Fruit fly (Drosophila melanogaster) whole organism, embryonic: Measurements from ENCODE around the gene OtopLc.

Source experiments
- Asciz ChIP-seq: fragments of 200-800 bp; sonication (Bioruptor generic); optimal IDR thresholded peaks from 2 replicates; lab custom pipeline; 2017; ENCODE audit warnings: missing biosample characterization, mild to moderate bottlenecking, missing genetic modification characterization, missing genetic modification reagents
- B-H1 ChIP-seq: fragments of 200-800 bp; sonication (Bioruptor generic); IDR thresholded peaks from 3 replicates; pipeline ENCODE4 v1.3.6; 2022; ENCODE audit warnings: missing biosample characterization, missing genetic modification characterization
- CG10274 ChIP-seq: fragments of 200-800 bp; sonication (Bioruptor generic); optimal IDR thresholded peaks from 3 replicates; lab custom pipeline; 2017; ENCODE audit warnings: missing biosample characterization, mild to moderate bottlenecking, missing genetic modification characterization
- CG10543 ChIP-seq: fragments of 200-800 bp; sonication (Bioruptor generic); optimal IDR thresholded peaks from 3 replicates; lab custom pipeline; 2017; ENCODE audit warnings: missing biosample characterization, mild to moderate bottlenecking, missing genetic modification characterization, moderate library complexity
- CG11560 ChIP-seq: fragments of 200-800 bp; sonication (Bioruptor generic); IDR thresholded peaks from 3 replicates; pipeline ENCODE4 v1.3.6; 2022; ENCODE audit warnings: missing biosample characterization, missing genetic modification characterization
- CG12071 ChIP-seq: fragments of 200-800 bp; sonication (Bioruptor generic); optimal IDR thresholded peaks from 3 replicates; lab custom pipeline; 2018; ENCODE audit warnings: missing biosample characterization, mild to moderate bottlenecking, missing genetic modification characterization
- CG12104 ChIP-seq: fragments of 200-800 bp; sonication (Bioruptor generic); optimal IDR thresholded peaks from 3 replicates; lab custom pipeline; 2016; ENCODE audit warnings: missing biosample characterization, missing genetic modification characterization
- CG12659 ChIP-seq: fragments of 200-800 bp; sonication (Bioruptor generic); optimal IDR thresholded peaks from 3 replicates; lab custom pipeline; 2017; ENCODE audit warnings: mild to moderate bottlenecking, missing biosample characterization, missing genetic modification reagents, missing genetic modification characterization
- CG12769 ChIP-seq: fragments of 200-800 bp; sonication (Bioruptor generic); optimal IDR thresholded peaks from 2 replicates; lab custom pipeline; 2019; ENCODE audit warnings: missing biosample characterization, mild to moderate bottlenecking, missing genetic modification characterization, moderate library complexity
- CG16863 ChIP-seq: fragments of 200-800 bp; sonication (Bioruptor generic); optimal IDR thresholded peaks from 3 replicates; lab custom pipeline; 2016; ENCODE audit warnings: missing biosample characterization, missing genetic modification characterization
- CG18619 ChIP-seq: fragments of 200-800 bp; sonication (Bioruptor generic); optimal IDR thresholded peaks from 3 replicates; lab custom pipeline; 2017; ENCODE audit warnings: missing biosample characterization, mild to moderate bottlenecking, missing genetic modification characterization
- CG2129 ChIP-seq: fragments of 200-800 bp; sonication (Bioruptor generic); IDR thresholded peaks from 2 replicates; pipeline ENCODE4 v1.3.6; 2022; ENCODE audit warnings: missing biosample characterization, missing genetic modification characterization; ENCODE audit not compliant: partially characterized antibody
- CG2712 ChIP-seq: fragments of 200-800 bp; optimal IDR thresholded peaks from 3 replicates; lab custom pipeline; 2019; ENCODE audit warnings: missing biosample characterization, mild to moderate bottlenecking, missing genetic modification characterization, moderate library complexity
- CG33213 ChIP-seq: fragments of 200-800 bp; sonication (Bioruptor generic); optimal IDR thresholded peaks from 3 replicates; lab custom pipeline; 2016; ENCODE audit warnings: missing biosample characterization, missing genetic modification characterization
- CG34376 ChIP-seq: fragments of 200-800 bp; sonication (Bioruptor generic); optimal IDR thresholded peaks from 2 replicates; lab custom pipeline; 2018; ENCODE audit warnings: missing biosample characterization, mild to moderate bottlenecking, missing genetic modification characterization
- CG4282 ChIP-seq: fragments of 200-800 bp; sonication (Bioruptor generic); optimal IDR thresholded peaks from 2 replicates; lab custom pipeline; 2016; ENCODE audit warnings: missing biosample characterization, missing genetic modification characterization
- CG6272 ChIP-seq: fragments of 200-800 bp; sonication (Bioruptor generic); IDR thresholded peaks from 2 replicates; pipeline ENCODE4 v1.3.6; 2022; ENCODE audit warnings: missing biosample characterization, missing genetic modification characterization
- CG7786 ChIP-seq: fragments of 200-800 bp; sonication (Bioruptor generic); optimal IDR thresholded peaks from 2 replicates; lab custom pipeline; 2016; ENCODE audit warnings: missing biosample characterization, missing genetic modification characterization
- CG9727 ChIP-seq: fragments of 200-800 bp; sonication (Bioruptor generic); optimal IDR thresholded peaks from 3 replicates; lab custom pipeline; 2017; ENCODE audit warnings: missing biosample characterization, mild to moderate bottlenecking, missing genetic modification characterization
- Dbx ChIP-seq: fragments of 200-800 bp; sonication (Bioruptor generic); IDR thresholded peaks from 3 replicates; pipeline ENCODE4 v1.3.6; 2022; ENCODE audit warnings: missing biosample characterization, missing genetic modification characterization
- Lhr ChIP-seq: fragments of 200-800 bp; sonication (Bioruptor generic); optimal IDR thresholded peaks from 3 replicates; lab custom pipeline; 2017; ENCODE audit warnings: mild to moderate bottlenecking, missing biosample characterization, missing genetic modification reagents, missing genetic modification characterization
- NC2α ChIP-seq: fragments of 200-800 bp; sonication (Bioruptor generic); optimal IDR thresholded peaks from 2 replicates; lab custom pipeline; 2016; ENCODE audit warnings: missing biosample characterization, missing genetic modification characterization
- Nf-YB ChIP-seq: fragments of 200-800 bp; sonication (Bioruptor generic); optimal IDR thresholded peaks from 3 replicates; lab custom pipeline; 2019; ENCODE audit warnings: missing biosample characterization, mild to moderate bottlenecking, missing genetic modification characterization, moderate library complexity
- Ptx1 ChIP-seq: fragments of 200-800 bp; sonication (Bioruptor generic); IDR thresholded peaks from 2 replicates; pipeline ENCODE4 v1.3.6; 2022; ENCODE audit warnings: missing biosample characterization, missing genetic modification characterization
- Sin3A ChIP-seq: fragments of >200 bp; optimal IDR thresholded peaks from 2 replicates; lab custom pipeline; 2018
- Six4 ChIP-seq: fragments of 200-800 bp; sonication (Bioruptor generic); optimal IDR thresholded peaks from 2 replicates; lab custom pipeline; 2016; ENCODE audit warnings: missing biosample characterization, missing genetic modification characterization
- Sox102F ChIP-seq: fragments of 200-800 bp; sonication (Bioruptor generic); optimal IDR thresholded peaks from 2 replicates; lab custom pipeline; 2018; ENCODE audit warnings: missing biosample characterization, mild to moderate bottlenecking, missing genetic modification characterization, moderate library complexity
- Usf ChIP-seq: fragments of 200-800 bp; sonication (Bioruptor generic); optimal IDR thresholded peaks from 2 replicates; lab custom pipeline; 2017; ENCODE audit warnings: missing genotype, missing biosample characterization, missing genetic modification characterization
- ac ChIP-seq: fragments of 200-800 bp; sonication (Bioruptor generic); optimal IDR thresholded peaks from 3 replicates; lab custom pipeline; 2017; ENCODE audit warnings: missing biosample characterization, mild to moderate bottlenecking, missing genetic modification characterization
- ato ChIP-seq: fragments of 200-800 bp; sonication (Bioruptor generic); IDR thresholded peaks from 2 replicates; pipeline ENCODE4 v1.3.6; 2022; ENCODE audit warnings: missing biosample characterization, missing genetic modification characterization; ENCODE audit not compliant: partially characterized antibody
- bab2 ChIP-seq: fragments of 200-800 bp; sonication (Bioruptor generic); optimal IDR thresholded peaks from 2 replicates; lab custom pipeline; 2016; ENCODE audit warnings: missing biosample characterization, missing genetic modification characterization
- bcd ChIP-seq: fragments of 200-800 bp; sonication (Bioruptor generic); optimal IDR thresholded peaks from 2 replicates; lab custom pipeline; 2017; ENCODE audit warnings: missing biosample characterization, mild to moderate bottlenecking, missing genetic modification characterization
- btn ChIP-seq: fragments of 200-800 bp; sonication (Bioruptor generic); optimal IDR thresholded peaks from 2 replicates; lab custom pipeline; 2016; ENCODE audit warnings: missing biosample characterization, missing genetic modification characterization
- cad ChIP-seq: fragments of >200 bp; optimal IDR thresholded peaks from 2 replicates; lab custom pipeline; 2017; ENCODE audit warnings: missing biosample characterization, missing genetic modification characterization
- chn ChIP-seq: fragments of 200-800 bp; sonication (Bioruptor generic); optimal IDR thresholded peaks from 2 replicates; lab custom pipeline; 2016; ENCODE audit warnings: missing biosample characterization, missing genetic modification characterization
- da ChIP-seq: fragments of 200-800 bp; sonication (Bioruptor generic); optimal IDR thresholded peaks from 2 replicates; lab custom pipeline; 2016; ENCODE audit warnings: missing biosample characterization, missing genetic modification characterization
- ems ChIP-seq: fragments of 200-800 bp; sonication (Bioruptor generic); optimal IDR thresholded peaks from 3 replicates; lab custom pipeline; 2016; ENCODE audit warnings: missing biosample characterization, missing genetic modification characterization
- esg ChIP-seq: fragments of 200-800 bp; sonication (Bioruptor generic); conservative IDR thresholded peaks from 2 replicates; pipeline ENCODE4 v1.3.6; 2022; ENCODE audit warnings: missing biosample characterization, missing genetic modification characterization
- ewg ChIP-seq: fragments of 200-800 bp; sonication (Bioruptor generic); optimal IDR thresholded peaks from 3 replicates; lab custom pipeline; 2017; ENCODE audit warnings: mild to moderate bottlenecking, missing biosample characterization, missing genetic modification reagents, missing genetic modification characterization
- eyg ChIP-seq: fragments of 200-800 bp; sonication (Bioruptor generic); optimal IDR thresholded peaks from 3 replicates; lab custom pipeline; 2016; ENCODE audit warnings: missing biosample characterization, missing genetic modification characterization
- gce ChIP-seq: fragments of 200-800 bp; sonication (Bioruptor generic); IDR thresholded peaks from 3 replicates; pipeline ENCODE4 v1.3.6; 2022; ENCODE audit warnings: missing biosample characterization, missing genetic modification characterization
- gem ChIP-seq: fragments of 200-800 bp; sonication (Bioruptor generic); optimal IDR thresholded peaks from 2 replicates; lab custom pipeline; 2019; ENCODE audit warnings: missing biosample characterization, mild to moderate bottlenecking, missing genetic modification characterization, moderate library complexity
- h ChIP-seq: fragments of >200 bp; optimal IDR thresholded peaks from 2 replicates; lab custom pipeline; 2017
- lilli ChIP-seq: fragments of 200-800 bp; sonication (Bioruptor generic); optimal IDR thresholded peaks from 3 replicates; lab custom pipeline; 2016; ENCODE audit warnings: missing biosample characterization, missing genetic modification characterization
- maf-S ChIP-seq: fragments of 200-800 bp; sonication (Bioruptor generic); optimal IDR thresholded peaks from 2 replicates; lab custom pipeline; 2016; ENCODE audit warnings: missing biosample characterization, missing genetic modification characterization
- nmo ChIP-seq: fragments of 200-800 bp; sonication (Bioruptor generic); optimal IDR thresholded peaks from 2 replicates; lab custom pipeline; 2018; ENCODE audit warnings: missing biosample characterization, mild to moderate bottlenecking, missing genetic modification characterization, moderate library complexity
- otp ChIP-seq: fragments of 200-800 bp; sonication (Bioruptor generic); IDR thresholded peaks from 3 replicates; pipeline ENCODE4, ENCODE4 v1.3.6; 2022; ENCODE audit warnings: missing biosample characterization, missing genetic modification characterization
- p53 ChIP-seq: fragments of 200-800 bp; sonication (Bioruptor generic); optimal IDR thresholded peaks from 2 replicates; lab custom pipeline; 2016; ENCODE audit warnings: missing biosample characterization, missing genetic modification characterization
- tap ChIP-seq: fragments of 200-800 bp; optimal IDR thresholded peaks from 3 replicates; lab custom pipeline; 2019; ENCODE audit warnings: missing biosample characterization, mild to moderate bottlenecking, missing genetic modification characterization, moderate library complexity
- z ChIP-seq: fragments of 200-800 bp; sonication (Bioruptor generic); IDR thresholded peaks from 3 replicates; pipeline ENCODE4 v1.3.6; 2022; ENCODE audit warnings: missing biosample characterization, missing genetic modification characterization
- zf30C ChIP-seq: fragments of 200-800 bp; sonication (Bioruptor generic); optimal IDR thresholded peaks from 3 replicates; lab custom pipeline; 2018; ENCODE audit warnings: missing biosample characterization, mild to moderate bottlenecking, missing genetic modification characterization

OtopLc gene

dm6 chrX:5689417-5690215, 27.0 kb upstream of the OtopLc start, which contains the start of the genes PGAP1 and cv (continued):
- TF ChIP-seq ems (GFP tag; lab: Kevin White, UChicago) (peak; percentile 10), B-H1 (GFP tag; lab: Robert Waterston, UW) (no peak), Asciz (GFP tag; lab: Kevin White, UChicago) (no peak), NC2α (no peak), ac (GFP tag; lab: Kevin White, UChicago) (no peak), bab2 (GFP tag; lab: Kevin White, UChicago) (no peak), CG34376 (GFP tag; lab: Kevin White, UChicago) (no peak), Lhr (GFP tag; lab: Kevin White, UChicago) (peak; percentile 12), chn (GFP tag; lab: Kevin White, UChicago) (no peak), tap (no peak), CG4282 (no peak), Nf-YB (no peak), maf-S (GFP tag; lab: Kevin White, UChicago) (no peak), bcd (GFP tag; lab: Kevin White, UChicago) (no peak), CG2129 (GFP tag; lab: Robert Waterston, UW) (peak; percentile 58), CG12104 (GFP tag; lab: Kevin White, UChicago) (no peak), esg (GFP tag; lab: Robert Waterston, UW) (no peak), CG6272 (GFP tag; lab: Robert Waterston, UW) (no peak), p53 (GFP tag; lab: Kevin White, UChicago) (no peak), z (no peak), CG16863 (peak; percentile 99), ewg (GFP tag; lab: Kevin White, UChicago) (no peak), zf30C (GFP tag; lab: Kevin White, UChicago) (no peak), CG18619 (GFP tag; lab: Kevin White, UChicago) (no peak), ato (GFP tag; lab: Robert Waterston, UW) (peak; percentile 79), Six4 (GFP tag; lab: Kevin White, UChicago) (no peak), CG12769 (tag; lab: Kevin White, UChicago) (no peak), Sox102F (GFP tag; lab: Kevin White, UChicago) (peak; percentile 14), CG10274 (no peak), h (no peak), CG12071 (no peak), CG2712 (peak; percentile 47), da (GFP tag; lab: Kevin White, UChicago) (no peak), Ptx1 (no peak), cad (no peak), btn (GFP tag; lab: Kevin White, UChicago) (no peak), Dbx (no peak), CG12659 (peak; percentile 36), nmo (GFP tag; lab: Kevin White, UChicago) (peak; percentile 45), Sin3A (lab: Kevin White, UChicago) (no peak), gem (tag; lab: Kevin White, UChicago) (no peak), eyg (GFP tag; lab: Kevin White, UChicago) (no peak), lilli (GFP tag; lab: Kevin White, UChicago) (peak; percentile 58), gce (GFP tag; lab: Robert Waterston, UW) (no peak), CG11560 (peak; percentile 96), CG33213 (GFP tag; lab: Kevin White, UChicago) (no peak), CG7786 (GFP tag; lab: Kevin White, UChicago) (no peak), CG9727 (peak; percentile 26), Usf (no peak), CG10543 (no peak), otp (GFP tag; lab: Robert Waterston, UW) (no peak)
